Fruit fly (Drosophila melanogaster) whole organism, wandering third instar larva: ENCODE results near the gene CG12170.

ENCODE experiments used
- Abd-B ChIP-seq: fragments of >200 bp; optimal IDR thresholded peaks from 2 replicates; lab custom pipeline; 2017; ENCODE audit warnings: missing biosample characterization, missing genetic modification characterization
- CG32264 ChIP-seq: fragments of 200-800 bp; sonication (Bioruptor generic); optimal IDR thresholded peaks from 2 replicates; lab custom pipeline; 2016; ENCODE audit warnings: missing biosample characterization, missing genetic modification characterization
- CG9705 ChIP-seq: fragments of 200-800 bp; sonication (Bioruptor generic); optimal IDR thresholded peaks from 2 replicates; lab custom pipeline; 2018; ENCODE audit warnings: missing biosample characterization, mild to moderate bottlenecking, missing genetic modification characterization
- CrebA ChIP-seq: fragments of 200-800 bp; sonication (Bioruptor generic); optimal IDR thresholded peaks from 2 replicates; lab custom pipeline; 2016; ENCODE audit warnings: missing biosample characterization, mild to moderate bottlenecking, missing genetic modification characterization, borderline replicate concordance
- Dfd ChIP-seq: fragments of >200 bp; optimal IDR thresholded peaks from 2 replicates; lab custom pipeline; 2017; ENCODE audit warnings: missing biosample characterization, missing genetic modification characterization
- Dif ChIP-seq: fragments of 200-275, 200-300 bp; sonication (Bioruptor generic); optimal IDR thresholded peaks from 2 replicates; lab custom pipeline; 2018; ENCODE audit warnings: missing biosample characterization, missing genetic modification characterization; ENCODE audit not compliant: partially characterized antibody
- GATAd ChIP-seq: sonication (Bioruptor generic); optimal IDR thresholded peaks from 2 replicates; lab custom pipeline; 2016; ENCODE audit warnings: missing biosample characterization, missing genetic modification characterization
- HLH106 ChIP-seq: fragments of 200-800 bp; optimal IDR thresholded peaks from 3 replicates; lab custom pipeline; 2019; ENCODE audit warnings: missing biosample characterization, mild to moderate bottlenecking, missing genetic modification characterization, moderate library complexity
- Hnf4 ChIP-seq: fragments of 200-800 bp; sonication (Bioruptor generic); optimal IDR thresholded peaks from 2 replicates; lab custom pipeline; 2016; ENCODE audit warnings: missing biosample characterization, mild to moderate bottlenecking, missing genetic modification characterization
- Hr78 ChIP-seq: fragments of >200 bp; optimal IDR thresholded peaks from 2 replicates; lab custom pipeline; 2017; ENCODE audit warnings: missing biosample characterization, missing genetic modification characterization
- Hr83 ChIP-seq: fragments of 200-300 bp; sonication (Bioruptor generic); optimal IDR thresholded peaks from 2 replicates; lab custom pipeline; 2016; ENCODE audit warnings: missing biosample characterization, mild to moderate bottlenecking, missing genetic modification characterization, moderate library complexity; ENCODE audit not compliant: poor library complexity, severe bottlenecking
- Jra ChIP-seq: sonication (Bioruptor generic); optimal IDR thresholded peaks from 2 replicates; lab custom pipeline; 2016; ENCODE audit warnings: missing biosample characterization, missing genetic modification characterization
- Mio ChIP-seq: sonication (Bioruptor generic); optimal IDR thresholded peaks from 2 replicates; lab custom pipeline; 2016; ENCODE audit warnings: missing biosample characterization, missing genetic modification characterization
- Myc ChIP-seq: fragments of >200 bp; optimal IDR thresholded peaks from 2 replicates; lab custom pipeline; 2017
- N ChIP-seq: fragments of >200 bp; optimal IDR thresholded peaks from 2 replicates; lab custom pipeline; 2018; ENCODE audit warnings: missing biosample characterization, missing external identifiers, missing genetic modification characterization
- OdsH ChIP-seq: fragments of 200-800 bp; sonication (Bioruptor generic); optimal IDR thresholded peaks from 2 replicates; lab custom pipeline; 2016; ENCODE audit warnings: missing biosample characterization, mild to moderate bottlenecking, missing genetic modification characterization
- Rel ChIP-seq, 2 experiments: fragments of 200-800 bp; sonication (Bioruptor generic) in 1 of 2; optimal IDR thresholded peaks; 2 replicates in 1 of 2; 3 replicates in 1 of 2; lab custom pipeline; 2016 to 2019; ENCODE audit warnings: mild to moderate bottlenecking in 2 of 2, missing biosample characterization in 2 of 2, missing genetic modification characterization in 2 of 2, moderate library complexity in 1 of 2
- Sp1 ChIP-seq: fragments of 200-800 bp; sonication (Bioruptor generic); optimal IDR thresholded peaks from 3 replicates; lab custom pipeline; 2019; ENCODE audit warnings: missing biosample characterization, mild to moderate bottlenecking, missing genetic modification characterization, moderate library complexity
- Vsx2 ChIP-seq: fragments of 200-300, 225-300 bp; sonication (Bioruptor generic); optimal IDR thresholded peaks from 2 replicates; lab custom pipeline; 2018; ENCODE audit warnings: missing biosample characterization, missing genetic modification characterization; ENCODE audit not compliant: partially characterized antibody
- br ChIP-seq: fragments of 200-800 bp; sonication (Bioruptor generic); optimal IDR thresholded peaks from 2 replicates; lab custom pipeline; 2016; ENCODE audit warnings: missing biosample characterization, missing genetic modification characterization
- brk ChIP-seq: fragments of 200-800 bp; sonication (Bioruptor generic); optimal IDR thresholded peaks from 2 replicates; lab custom pipeline; 2016; ENCODE audit warnings: missing biosample characterization, mild to moderate bottlenecking, missing genetic modification characterization
- dl ChIP-seq, 2 experiments: fragments of 175-275, 200-275 bp in 1 of 2; fragments of 200-275 bp in 1 of 2; sonication (Bioruptor generic); optimal IDR thresholded peaks; lab custom pipeline; 2018; ENCODE audit warnings: mild to moderate bottlenecking in 2 of 2, missing biosample characterization in 2 of 2, missing genetic modification characterization in 2 of 2, moderate library complexity in 2 of 2; ENCODE audit not compliant: partially characterized antibody in 2 of 2, insufficient read depth in 1 of 2
- dmrt93B ChIP-seq: fragments of 200-800 bp; sonication (Bioruptor generic); optimal IDR thresholded peaks from 2 replicates; lab custom pipeline; 2018; ENCODE audit warnings: missing biosample characterization, mild to moderate bottlenecking, missing genetic modification characterization
- dsf ChIP-seq: sonication (Bioruptor generic); optimal IDR thresholded peaks from 2 replicates; lab custom pipeline; 2016; ENCODE audit warnings: missing biosample characterization, missing genetic modification characterization, borderline replicate concordance
- ey ChIP-seq: fragments of 200-800 bp; sonication (Bioruptor generic); optimal IDR thresholded peaks from 2 replicates; lab custom pipeline; 2016; ENCODE audit warnings: missing biosample characterization, missing genetic modification characterization
- foxo ChIP-seq, 2 experiments: fragments of 200-800 bp; sonication (Bioruptor generic); optimal IDR thresholded peaks; 2 replicates in 1 of 2; 3 replicates in 1 of 2; lab custom pipeline; 2016 to 2017; ENCODE audit warnings: missing biosample characterization in 2 of 2, missing genetic modification characterization in 2 of 2
- fru ChIP-seq: fragments of 200-800 bp; sonication (Bioruptor generic); optimal IDR thresholded peaks from 3 replicates; lab custom pipeline; 2016; ENCODE audit warnings: missing biosample characterization, mild to moderate bottlenecking, missing genetic modification characterization
- h ChIP-seq: fragments of 200-800 bp; sonication (Bioruptor generic); optimal IDR thresholded peaks from 3 replicates; lab custom pipeline; 2016; ENCODE audit warnings: missing biosample characterization, mild to moderate bottlenecking, missing genetic modification characterization
- jim ChIP-seq: fragments of 175-275, 200-325 bp; sonication (Bioruptor generic); optimal IDR thresholded peaks from 2 replicates; lab custom pipeline; 2016; ENCODE audit warnings: missing biosample characterization, mild to moderate bottlenecking, missing genetic modification characterization
- lola ChIP-seq: fragments of >200 bp; optimal IDR thresholded peaks from 2 replicates; lab custom pipeline; 2017; ENCODE audit warnings: missing biosample characterization, missing genetic modification characterization
- pan ChIP-seq: fragments of >200 bp; optimal IDR thresholded peaks from 2 replicates; lab custom pipeline; 2017
- psq ChIP-seq: fragments of 200-800 bp; sonication (Bioruptor generic); optimal IDR thresholded peaks from 3 replicates; lab custom pipeline; 2017; ENCODE audit warnings: missing biosample characterization, mild to moderate bottlenecking, missing genetic modification characterization, moderate library complexity
- rgr ChIP-seq: fragments of 200-800 bp; sonication (Bioruptor generic); optimal IDR thresholded peaks from 3 replicates; lab custom pipeline; 2016; ENCODE audit warnings: missing biosample characterization, mild to moderate bottlenecking, missing genetic modification characterization
- sage ChIP-seq: fragments of 200-800 bp; sonication (Bioruptor generic); optimal IDR thresholded peaks from 2 replicates; lab custom pipeline; 2016; ENCODE audit warnings: missing biosample characterization, mild to moderate bottlenecking, missing genetic modification characterization
- sv ChIP-seq: fragments of 200-800 bp; sonication (Bioruptor generic); optimal IDR thresholded peaks from 3 replicates; lab custom pipeline; 2016; ENCODE audit warnings: missing biosample characterization, missing genetic modification characterization
- tai ChIP-seq: sonication (Bioruptor generic); optimal IDR thresholded peaks from 2 replicates; lab custom pipeline; 2016; ENCODE audit warnings: missing biosample characterization, missing genetic modification characterization
- usp ChIP-seq: fragments of >200 bp; optimal IDR thresholded peaks from 2 replicates; lab custom pipeline; 2017; ENCODE audit warnings: missing biosample characterization, missing genetic modification characterization
- woc ChIP-seq: sonication (Bioruptor generic); optimal IDR thresholded peaks from 2 replicates; lab custom pipeline; 2016; ENCODE audit warnings: missing biosample characterization, mild to moderate bottlenecking, missing genetic modification characterization

Gene CG12170

dm6 chr3R:5671795-5672657 lies 35.0 kb downstream of the CG12170 start:
- peak; percentile 79 for TF ChIP-seq Myc (lab: Kevin White, UChicago)
- no peak for TF ChIP-seq dmrt93B (GFP tag; lab: Kevin White, UChicago)
- no peak for TF ChIP-seq Hr78
- no peak for TF ChIP-seq CG9705 (GFP tag; lab: Kevin White, UChicago)
- no peak for TF ChIP-seq Sp1 (GFP tag; lab: Kevin White, UChicago)
- no peak for TF ChIP-seq Dfd (GFP tag; lab: Kevin White, UChicago)
- TF ChIP-seq Hr83, result no peak
- TF ChIP-seq sage (GFP tag; lab: Kevin White, UChicago), result no peak
- no peak for TF ChIP-seq dsf (GFP tag; lab: Kevin White, UChicago)
- TF ChIP-seq br (GFP tag; lab: Kevin White, UChicago), result no peak
- no peak for TF ChIP-seq fru (GFP tag; lab: Kevin White, UChicago)
- TF ChIP-seq N (GFP tag; lab: Kevin White, UChicago), result no peak
- TF ChIP-seq GATAd (GFP tag; lab: Kevin White, UChicago), result no peak
- TF ChIP-seq foxo (GFP tag; optimal IDR thresholded peaks at IDR 0.05; lab: Kevin White, UChicago), result no peak
- no peak for TF ChIP-seq pan (lab: Kevin White, UChicago)
- TF ChIP-seq tai (GFP tag; lab: Kevin White, UChicago), result no peak
- no peak for TF ChIP-seq Hnf4 (GFP tag; lab: Kevin White, UChicago)
- TF ChIP-seq CrebA (GFP tag; lab: Kevin White, UChicago), result no peak
- TF ChIP-seq Vsx2 (GFP tag; lab: Kevin White, UChicago), result no peak
- no peak for TF ChIP-seq OdsH
- TF ChIP-seq h (GFP tag; lab: Kevin White, UChicago), result no peak
- no peak for TF ChIP-seq HLH106 (tag; lab: Kevin White, UChicago)
- no peak for TF ChIP-seq brk (GFP tag; lab: Kevin White, UChicago)
- TF ChIP-seq Rel (GFP tag; optimal IDR thresholded peaks at IDR 0.05; lab: Kevin White, UChicago), result no peak
- peak; percentile 46 for TF ChIP-seq Rel (tag; optimal IDR thresholded peaks at IDR 0.05; lab: Kevin White, UChicago)
- TF ChIP-seq Dif (GFP tag; lab: Kevin White, UChicago), result peak; percentile 76
- no peak for TF ChIP-seq CG32264
- TF ChIP-seq usp (GFP tag; lab: Kevin White, UChicago), result no peak
- TF ChIP-seq Abd-B (GFP tag; lab: Kevin White, UChicago), result no peak
- peak; percentile 42 to 56 for TF ChIP-seq dl (GFP tag; optimal IDR thresholded peaks at IDR 0.05; lab: Kevin White, UChicago; ENCODE audit: insufficient read depth in 1 of 2, partially characterized antibody in 2 of 2)
- no peak for TF ChIP-seq rgr (GFP tag; lab: Kevin White, UChicago)

dm6 chr3R:5672658-5673217 lies 35.7 kb downstream of the CG12170 start:
- TF ChIP-seq dsf (GFP tag; lab: Kevin White, UChicago), result no peak
- peak; percentile 65 for TF ChIP-seq h (GFP tag; lab: Kevin White, UChicago)
- TF ChIP-seq Mio (GFP tag; lab: Kevin White, UChicago), result no peak
- no peak for TF ChIP-seq rgr (GFP tag; lab: Kevin White, UChicago)
- TF ChIP-seq OdsH, result peak; percentile 23
- no peak for TF ChIP-seq dl (GFP tag; optimal IDR thresholded peaks at IDR 0.05; lab: Kevin White, UChicago; ENCODE audit: insufficient read depth in 1 of 2, partially characterized antibody in 2 of 2)
- TF ChIP-seq Abd-B (GFP tag; lab: Kevin White, UChicago), result no peak
- no peak for TF ChIP-seq Hr78
- no peak for TF ChIP-seq ey (GFP tag; lab: Kevin White, UChicago)
- TF ChIP-seq CG9705 (GFP tag; lab: Kevin White, UChicago), result no peak
- no peak for TF ChIP-seq N (GFP tag; lab: Kevin White, UChicago)
- TF ChIP-seq brk (GFP tag; lab: Kevin White, UChicago), result no peak
- no peak for TF ChIP-seq Rel (GFP tag; optimal IDR thresholded peaks at IDR 0.05; lab: Kevin White, UChicago)
- peak; percentile 25 for TF ChIP-seq Rel (tag; optimal IDR thresholded peaks at IDR 0.05; lab: Kevin White, UChicago)
- TF ChIP-seq Hr83, result peak; percentile 70
- TF ChIP-seq Vsx2 (GFP tag; lab: Kevin White, UChicago), result no peak
- no peak for TF ChIP-seq Jra
- TF ChIP-seq usp (GFP tag; lab: Kevin White, UChicago), result no peak
- no peak for TF ChIP-seq GATAd (GFP tag; lab: Kevin White, UChicago)
- no peak for TF ChIP-seq Hnf4 (GFP tag; lab: Kevin White, UChicago)
- no peak for TF ChIP-seq CG32264
- TF ChIP-seq jim (GFP tag; lab: Kevin White, UChicago), result peak; percentile 15
- no peak for TF ChIP-seq dmrt93B (GFP tag; lab: Kevin White, UChicago)
- TF ChIP-seq woc, result no peak
- TF ChIP-seq sage (GFP tag; lab: Kevin White, UChicago), result peak; percentile 2
- TF ChIP-seq Dfd (GFP tag; lab: Kevin White, UChicago), result no peak
- TF ChIP-seq CrebA (GFP tag; lab: Kevin White, UChicago), result no peak
- no peak for TF ChIP-seq lola (GFP tag; lab: Kevin White, UChicago)
- no peak for TF ChIP-seq Dif (GFP tag; lab: Kevin White, UChicago)
- no peak for TF ChIP-seq pan (lab: Kevin White, UChicago)
- TF ChIP-seq HLH106 (tag; lab: Kevin White, UChicago), result no peak
- TF ChIP-seq psq (GFP tag; lab: Kevin White, UChicago), result peak; percentile 19
- TF ChIP-seq Myc (lab: Kevin White, UChicago), result no peak
- TF ChIP-seq Sp1 (GFP tag; lab: Kevin White, UChicago), result no peak
- TF ChIP-seq sv (GFP tag; lab: Kevin White, UChicago), result no peak
- peak; percentile 41 for TF ChIP-seq fru (GFP tag; lab: Kevin White, UChicago)
- no peak for TF ChIP-seq br (GFP tag; lab: Kevin White, UChicago)
- TF ChIP-seq tai (GFP tag; lab: Kevin White, UChicago), result no peak
- no peak for TF ChIP-seq foxo (GFP tag; optimal IDR thresholded peaks at IDR 0.05; lab: Kevin White, UChicago)
- TF ChIP-seq, all 38 proteins: peak for 8
